Fruit fly (Drosophila melanogaster): ENCODE data around the gene Nsf2.

Gene Nsf2

dm6 chr3R:13840956-13841355, 3.2 kb upstream of the Nsf2 start (continued):
- peak; percentile 41 for TF ChIP-seq Sox102F (GFP tag; optimal IDR thresholded peaks at IDR 0.05)
- peak; percentile 78 for TF ChIP-seq dsx (GFP tag; optimal IDR thresholded peaks at IDR 0.05; ENCODE audit: poor library complexity, severe bottlenecking)
- TF ChIP-seq CG31627 (GFP tag; optimal IDR thresholded peaks at IDR 0.05) = peak; percentile 34
- no peak for TF ChIP-seq CG11902 (GFP tag; optimal IDR thresholded peaks at IDR 0.05)
- TF ChIP-seq cyc (GFP tag; optimal IDR thresholded peaks at IDR 0.05) = peak; percentile 38
- TF ChIP-seq topi (GFP tag; optimal IDR thresholded peaks at IDR 0.05) = peak; percentile 52
- no peak for TF ChIP-seq fd85E (GFP tag; optimal IDR thresholded peaks at IDR 0.05)
- TF ChIP-seq CG1621 (tag; optimal IDR thresholded peaks at IDR 0.05) = peak; percentile 48
- TF ChIP-seq eg (GFP tag; IDR thresholded peaks at IDR 0.05) = peak; percentile 72
- no peak for TF ChIP-seq CG8319 (GFP tag; optimal IDR thresholded peaks at IDR 0.05)
- peak; percentile 65 for TF ChIP-seq CG15336 (GFP tag; IDR thresholded peaks at IDR 0.05)
- TF ChIP-seq CG8119 (GFP tag; IDR thresholded peaks at IDR 0.05) = peak; percentile 68
- TF ChIP-seq salr (GFP tag; optimal IDR thresholded peaks at IDR 0.05) = peak; percentile 22 to 34
- TF ChIP-seq CG11762 (GFP tag; optimal IDR thresholded peaks at IDR 0.05; ENCODE audit: insufficient read depth) = no peak
- no peak for TF ChIP-seq Lpt (GFP tag; optimal IDR thresholded peaks at IDR 0.05)
- no peak for TF ChIP-seq CG6276 (GFP tag; optimal IDR thresholded peaks at IDR 0.05)
- no peak for TF ChIP-seq Eip93F (GFP tag; optimal IDR thresholded peaks at IDR 0.05)
- peak; percentile 82 to 84 for TF ChIP-seq ss (GFP tag; optimal IDR thresholded peaks at IDR 0.05)
- peak; percentile 63 for TF ChIP-seq CG3032 (tag; optimal IDR thresholded peaks at IDR 0.05)
- peak; percentile 64 for TF ChIP-seq pdm3 (GFP tag; optimal IDR thresholded peaks at IDR 0.05)

dm6 chr3R:13839883-13840412, 2.2 kb upstream of the Nsf2 start, which contains the start of gene CG31495:
CG31495 (minus strand) TSS chr3R:13839934.
- TF ChIP-seq CG6276 (GFP tag; optimal IDR thresholded peaks at IDR 0.05) (peak; percentile 38), CG11762 (GFP tag; optimal IDR thresholded peaks at IDR 0.05; ENCODE audit: insufficient read depth) (no peak), CG34406 (GFP tag; optimal IDR thresholded peaks at IDR 0.05) (no peak), CG4318 (GFP tag; optimal IDR thresholded peaks at IDR 0.05) (no peak), Eip75B (GFP tag; optimal IDR thresholded peaks at IDR 0.05) (no peak), achi (GFP tag; optimal IDR thresholded peaks at IDR 0.05) (no peak), Ets96B (tag; optimal IDR thresholded peaks at IDR 0.05) (no peak), CG1621 (tag; optimal IDR thresholded peaks at IDR 0.05) (no peak), CG11294 (GFP tag; IDR thresholded peaks at IDR 0.05) (no peak), Sox14 (GFP tag; optimal IDR thresholded peaks at IDR 0.05) (peak; percentile 19), CG15336 (GFP tag; IDR thresholded peaks at IDR 0.05) (no peak), Ets21C (GFP tag; optimal IDR thresholded peaks at IDR 0.05) (no peak), CG8119 (GFP tag; IDR thresholded peaks at IDR 0.05) (no peak), CG8632 (GFP tag; optimal IDR thresholded peaks at IDR 0.05) (no peak), fd59A (GFP tag; optimal IDR thresholded peaks at IDR 0.05) (no peak), cyc (GFP tag; optimal IDR thresholded peaks at IDR 0.05) (peak; percentile 11), salr (GFP tag; optimal IDR thresholded peaks at IDR 0.05) (no peak), Smox (GFP tag; optimal IDR thresholded peaks at IDR 0.05) (peak; percentile 38), Lpt (GFP tag; optimal IDR thresholded peaks at IDR 0.05) (no peak), OdsH (GFP tag; optimal IDR thresholded peaks at IDR 0.05) (no peak), Sox102F (GFP tag; optimal IDR thresholded peaks at IDR 0.05) (peak; percentile 16), vri (GFP tag; optimal IDR thresholded peaks at IDR 0.05) (no peak), CG6163 (GFP tag; IDR thresholded peaks at IDR 0.05) (no peak), Hr4 (GFP tag; optimal IDR thresholded peaks at IDR 0.05) (peak; percentile 21), CG32006 (GFP tag; optimal IDR thresholded peaks at IDR 0.05) (no peak), CG11902 (GFP tag; optimal IDR thresholded peaks at IDR 0.05) (no peak), CG9139 (GFP tag; optimal IDR thresholded peaks at IDR 0.05) (no peak), acj6 (GFP tag; optimal IDR thresholded peaks at IDR 0.05) (peak; percentile 26), Gug (GFP tag; IDR thresholded peaks at IDR 0.05) (no peak), pdm3 (GFP tag; optimal IDR thresholded peaks at IDR 0.05) (peak; percentile 30), topi (GFP tag; optimal IDR thresholded peaks at IDR 0.05) (no peak), spab (GFP tag; optimal IDR thresholded peaks at IDR 0.05) (no peak), dsx (GFP tag; optimal IDR thresholded peaks at IDR 0.05; ENCODE audit: poor library complexity, severe bottlenecking) (peak; percentile 9), Eip78C (GFP tag) (peak; percentile 39), lz (GFP tag; optimal IDR thresholded peaks at IDR 0.05) (peak; percentile 9), Sox15 (GFP tag; optimal IDR thresholded peaks at IDR 0.05) (no peak), eg (GFP tag; IDR thresholded peaks at IDR 0.05) (no peak), CG10631 (GFP tag; optimal IDR thresholded peaks at IDR 0.05) (peak; percentile 7), Hr38 (GFP tag; optimal IDR thresholded peaks at IDR 0.05) (no peak), Met (GFP tag; optimal IDR thresholded peaks at IDR 0.05) (no peak), dac (GFP tag; optimal IDR thresholded peaks at IDR 0.05) (no peak), net (GFP tag; optimal IDR thresholded peaks at IDR 0.05) (no peak), Eip93F (GFP tag; optimal IDR thresholded peaks at IDR 0.05) (no peak)

Data from whole organism, prepupa.